Worm (Caenorhabditis elegans): ENCODE measurements around the gene rpoa-12.
A peak's percentile ranks its signal among the peaks of the same experiment; 100 is the strongest.
"Not testable (repeated sequence)": the region's sequence is repeated elsewhere in the genome, so short reads cannot be mapped to it uniquely, and the experiment has no call there.

Gene rpoa-12

DNA sequence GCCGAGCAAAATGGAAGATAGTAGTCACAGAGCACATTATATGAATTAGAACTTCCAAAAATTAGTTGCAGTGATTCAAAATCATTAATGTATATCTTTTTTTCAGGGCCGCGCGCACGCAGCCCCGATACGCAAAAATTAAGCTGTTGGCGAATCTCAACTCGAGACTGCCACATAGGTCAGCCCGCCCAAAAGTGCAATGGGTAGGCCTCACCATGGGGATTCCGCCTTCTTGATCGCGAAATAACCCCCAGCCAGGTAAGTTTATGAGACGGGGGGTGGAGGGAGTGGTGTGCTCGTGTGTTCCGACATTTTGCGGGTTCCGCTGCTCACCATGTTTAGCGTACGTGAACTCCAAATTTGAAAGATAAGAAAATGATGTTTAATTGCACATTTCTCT, 40.0 kb upstream of the rpoa-12 start, which contains the start of gene F08H9.3:
Gene F08H9.3, minus strand, starts transcription at position 252 of the 400 bp plus-strand sequence.
- TF ChIP-seq snpc-4 (tag; optimal IDR thresholded peaks at IDR 0.05) (peak; percentile 86), nhr-20 (tag; optimal IDR thresholded peaks at IDR 0.05) (peak; percentile 9), nhr-71 (tag; optimal IDR thresholded peaks at IDR 0.05) (peak; percentile 16), elt-2 (tag; optimal IDR thresholded peaks at IDR 0.05) (peak; percentile 85), efl-1 (GFP tag; optimal IDR thresholded peaks at IDR 0.05 in 1 of 2) (peak in 1 of 2 experiments; percentile 84), nhr-90 (tag; optimal IDR thresholded peaks at IDR 0.05; ENCODE audit: poor library complexity) (peak; percentile 26)
- not testable (repeated sequence) for TF ChIP-seq efl-1 (optimal IDR thresholded peaks at IDR 0.05)

- no peak for TF ChIP-seq unc-86 (tag; optimal IDR thresholded peaks at IDR 0.05)
- TF ChIP-seq skn-1 (tag; optimal IDR thresholded peaks at IDR 0.05), result peak; percentile 1
- TF ChIP-seq pax-3 (tag; optimal IDR thresholded peaks at IDR 0.05), result no peak
- TF ChIP-seq snu-23 (GFP tag; optimal IDR thresholded peaks at IDR 0.05), result no peak
- no peak for TF ChIP-seq C04F5.9 (tag; optimal IDR thresholded peaks at IDR 0.05)
Observed at ce11 chrV:14462653-14463052, 39.5 kb upstream of the rpoa-12 start.

- TF ChIP-seq mab-9 (GFP tag; IDR thresholded peaks at IDR 0.05) (no peak), snpc-4 (tag; optimal IDR thresholded peaks at IDR 0.05) (no peak)
Observed at ce11 chrV:14460615-14461102, 37.6 kb upstream of the rpoa-12 start, which contains the start of gene F08H9.2. Gene F08H9.2, plus strand, starts transcription at chrV:14460665.

DNA sequence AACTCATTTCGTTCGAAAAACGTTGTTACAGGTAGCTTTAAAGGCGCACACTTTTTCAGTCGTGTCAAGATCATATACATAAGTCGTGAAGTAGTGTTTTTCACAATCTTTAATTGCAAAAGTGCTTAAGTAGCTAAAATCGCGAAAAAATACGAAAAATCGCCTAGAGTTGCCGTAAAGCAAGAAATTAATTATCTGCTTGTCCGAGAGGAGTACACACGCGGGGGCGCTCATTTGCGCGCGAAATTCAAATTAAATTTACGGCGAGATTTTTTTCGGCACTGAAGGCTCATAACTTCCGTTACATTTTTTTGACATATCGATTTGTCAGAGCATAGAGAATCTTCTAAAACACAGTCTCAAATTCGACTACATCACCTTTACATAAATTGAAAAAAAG, 37.0 kb upstream of the rpoa-12 start:
- TF ChIP-seq dpl-1 (GFP tag; optimal IDR thresholded peaks at IDR 0.05) (peak in 1 of 3 experiments; percentile 7), ztf-11 (tag; optimal IDR thresholded peaks at IDR 0.05) (no peak), efl-1 (optimal IDR thresholded peaks at IDR 0.05) (peak in 1 of 2 experiments; percentile 6), efl-1 (GFP tag; optimal IDR thresholded peaks at IDR 0.05 in 1 of 2) (peak; percentile 15 to 86)

DNA sequence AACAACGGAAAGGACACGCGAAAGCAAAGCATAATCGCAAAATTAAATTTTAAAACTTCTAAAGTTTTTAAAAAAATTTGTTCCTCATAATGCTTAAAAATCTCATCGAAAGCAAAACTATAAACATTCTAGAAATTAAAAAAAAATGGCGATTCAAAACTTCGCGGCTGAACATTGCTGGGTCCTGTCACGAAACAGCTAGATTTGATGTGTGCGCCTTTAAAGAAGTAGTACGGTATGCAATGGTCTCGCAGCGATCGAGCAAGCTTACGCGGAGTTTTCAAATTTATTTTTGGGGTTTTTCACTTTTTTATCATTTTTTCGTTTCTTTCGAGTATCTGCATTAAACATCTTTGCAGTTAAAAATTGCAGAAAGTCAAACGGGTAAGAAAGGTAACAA, 34.0 kb upstream of the rpoa-12 start, which contains the start of gene coh-3:
Gene coh-3, plus strand, starts transcription at position 353 of the 400 bp plus-strand sequence.
- TF ChIP-seq dsc-1 (tag; optimal IDR thresholded peaks at IDR 0.05) (no peak), unc-98 (GFP tag; IDR thresholded peaks at IDR 0.05) (no peak), fkh-4 (tag; optimal IDR thresholded peaks at IDR 0.05; ENCODE audit: borderline replicate concordance) (no peak), zip-4 (GFP tag; optimal IDR thresholded peaks at IDR 0.05) (no peak), blmp-1 (tag; optimal IDR thresholded peaks at IDR 0.05) (no peak), nhr-20 (tag; optimal IDR thresholded peaks at IDR 0.05) (no peak), nhr-47 (tag; optimal IDR thresholded peaks at IDR 0.05) (no peak), grh-1 (GFP tag; IDR thresholded peaks at IDR 0.05) (no peak), egl-27 (tag; optimal IDR thresholded peaks at IDR 0.05) (no peak), F16B12.6 (tag; optimal IDR thresholded peaks at IDR 0.05) (no peak), nhr-19 (GFP tag; conservative IDR thresholded peaks at IDR 0.05) (no peak), lin-39 (tag; optimal IDR thresholded peaks at IDR 0.05) (no peak), hpl-2 (GFP tag; optimal IDR thresholded peaks at IDR 0.05) (no peak), egl-13 (tag; optimal IDR thresholded peaks at IDR 0.05) (no peak), pag-3 (tag; optimal IDR thresholded peaks at IDR 0.05; ENCODE audit: borderline replicate concordance, insufficient read depth) (no peak), efl-3 (GFP tag; optimal IDR thresholded peaks at IDR 0.05) (no peak), ets-5 (GFP tag; IDR thresholded peaks at IDR 0.05) (no peak), ama-1 (optimal IDR thresholded peaks at IDR 0.05) (no peak)

DNA sequence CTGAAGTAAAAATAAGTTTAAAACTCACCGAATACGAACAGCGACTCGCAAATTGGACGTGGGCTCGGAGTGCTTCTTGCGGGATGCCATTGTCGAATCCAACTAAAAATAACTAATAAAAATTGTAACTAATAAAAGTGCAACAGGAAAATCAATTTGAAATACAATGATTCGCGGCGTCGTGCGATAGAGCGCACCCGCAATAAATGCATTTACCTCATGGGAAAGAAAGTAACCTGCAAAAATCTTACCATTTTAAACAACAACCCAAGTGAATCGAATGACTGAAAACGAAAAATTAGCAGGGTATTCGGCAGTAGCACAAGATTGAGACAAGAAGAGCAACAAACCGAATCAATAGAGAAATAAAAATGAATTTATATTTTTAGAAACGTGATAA, 33.5 kb upstream of the rpoa-12 start, which contains the start of gene bmk-1:
Gene bmk-1, minus strand, starts transcription at position 359 of the 400 bp plus-strand sequence.
- peak; percentile 82 to 94 for TF ChIP-seq efl-1 (optimal IDR thresholded peaks at IDR 0.05)
- peak; percentile 84 to 99 for TF ChIP-seq efl-1 (GFP tag; optimal IDR thresholded peaks at IDR 0.05 in 1 of 2)
- no peak for TF ChIP-seq nhr-47 (tag; optimal IDR thresholded peaks at IDR 0.05)
- TF ChIP-seq C16A3.4 (tag; optimal IDR thresholded peaks at IDR 0.05), result peak; percentile 23
- TF ChIP-seq zag-1 (tag; optimal IDR thresholded peaks at IDR 0.05), result no peak
- peak; percentile 16 for TF ChIP-seq unc-130 (tag; optimal IDR thresholded peaks at IDR 0.05)
- peak; percentile 13 for TF ChIP-seq nhr-20 (tag; optimal IDR thresholded peaks at IDR 0.05)
- TF ChIP-seq lin-35 (GFP tag; optimal IDR thresholded peaks at IDR 0.05), result peak; percentile 71 to 92
- no peak for TF ChIP-seq mep-1 (tag; optimal IDR thresholded peaks at IDR 0.05)
- no peak for TF ChIP-seq nhr-76 (tag; optimal IDR thresholded peaks at IDR 0.05)
- peak; percentile 4 for TF ChIP-seq snu-23 (GFP tag; optimal IDR thresholded peaks at IDR 0.05)
- TF ChIP-seq dpl-1 (GFP tag; optimal IDR thresholded peaks at IDR 0.05), result peak; percentile 75 to 87 (median 82)
- TF ChIP-seq lsy-2 (tag; optimal IDR thresholded peaks at IDR 0.05), result peak in 1 of 2 experiments; percentile 49

All from whole organism, L1 larva.